Worm (Caenorhabditis elegans) whole organism, young adult: ENCODE measurements around the gene htp-2.
A peak's percentile ranks its signal among the peaks of the same experiment; 100 is the strongest.

Experiments used
- C06A6.2 ChIP-seq: fragments of 200-800 bp; sonication (Bioruptor generic); conservative IDR thresholded peaks from 2 replicates; pipeline ENCODE4 v1.3.6; 2022; ENCODE audit warnings: missing genetic modification characterization, missing compliant biosample characterization
- C17E4.6 ChIP-seq: fragments of 200-800 bp; sonication (Bioruptor generic); IDR thresholded peaks from 2 replicates; pipeline ENCODE4 v1.3.6; 2022; ENCODE audit warnings: missing genetic modification reagents, missing genetic modification characterization, missing compliant biosample characterization
- D2030.7 ChIP-seq: fragments of 200-800 bp; sonication (Bioruptor generic); IDR thresholded peaks from 2 replicates; pipeline ENCODE4 v1.3.6; 2022; ENCODE audit warnings: missing genetic modification reagents, missing genetic modification characterization, missing compliant biosample characterization
- F37B4.10 ChIP-seq: fragments of 200-800 bp; sonication (Bioruptor generic); IDR thresholded peaks from 2 replicates; pipeline ENCODE4 v1.3.6; 2022; ENCODE audit warnings: missing genetic modification characterization, missing compliant biosample characterization
- T26A5.8 ChIP-seq: sonication (generic microtip); optimal IDR thresholded peaks from 2 replicates; lab custom pipeline; 2016; ENCODE audit warnings: missing genetic modification characterization, missing compliant biosample characterization
- Y53G8AR.9 ChIP-seq: fragments of 200-800 bp; sonication (Bioruptor generic); conservative IDR thresholded peaks from 2 replicates; pipeline ENCODE4 v1.3.6; 2022; ENCODE audit warnings: missing genetic modification reagents, missing genetic modification characterization, missing compliant biosample characterization
- Y56A3A.18 ChIP-seq: fragments of 200-800 bp; sonication (Bioruptor generic); IDR thresholded peaks from 2 replicates; pipeline ENCODE4 v1.3.6; 2022; ENCODE audit warnings: missing genetic modification reagents, missing genetic modification characterization, missing compliant biosample characterization
- Y67H2A.10 ChIP-seq: fragments of 200-800 bp; sonication (Bioruptor generic); conservative IDR thresholded peaks from 2 replicates; pipeline ENCODE4 v1.3.6; 2022; ENCODE audit warnings: missing genetic modification reagents, missing genetic modification characterization, missing compliant biosample characterization
- Y95B8A.8 ChIP-seq: fragments of 200-800 bp; sonication (Bioruptor generic); IDR thresholded peaks from 2 replicates; pipeline ENCODE4 v1.3.6; 2022; ENCODE audit warnings: missing genetic modification reagents, missing genetic modification characterization, missing compliant biosample characterization
- ZK185.1 ChIP-seq: sonication (generic microtip); optimal IDR thresholded peaks from 2 replicates; lab custom pipeline; 2016; ENCODE audit warnings: mild to moderate bottlenecking, missing genetic modification characterization, missing compliant biosample characterization; ENCODE audit not compliant: poor library complexity, severe bottlenecking
- akir-1 ChIP-seq: fragments of 200-800 bp; sonication (Bioruptor generic); optimal IDR thresholded peaks from 2 replicates; lab custom pipeline; 2018; ENCODE audit warnings: mild to moderate bottlenecking, missing genetic modification characterization, moderate library complexity, missing compliant biosample characterization
- ama-1 ChIP-seq, 3 experiments: fragments of 150-350 bp in 1 of 3; sonication (generic microtip) in 2 of 3; optimal IDR thresholded peaks; 2 replicates each; lab custom pipeline; 2014 to 2018; ENCODE audit warnings: missing biosample characterization in 2 of 3, missing genetic modification characterization in 2 of 3, missing genetic modification reagents in 2 of 3
- aptf-2 ChIP-seq: fragments of 200-800 bp; sonication (Bioruptor generic); conservative IDR thresholded peaks from 2 replicates; pipeline ENCODE4 v1.3.6; 2022; ENCODE audit warnings: missing genetic modification reagents, missing genetic modification characterization, missing compliant biosample characterization
- attf-6 ChIP-seq: fragments of 200-800 bp; sonication (Bioruptor generic); IDR thresholded peaks from 2 replicates; pipeline ENCODE4 v1.3.6; 2022; ENCODE audit warnings: missing genetic modification reagents, missing genetic modification characterization, missing compliant biosample characterization
- bed-2 ChIP-seq: fragments of 200-800 bp; sonication (Bioruptor generic); IDR thresholded peaks from 2 replicates; pipeline ENCODE4 v1.3.6; 2022; ENCODE audit warnings: missing genetic modification reagents, missing genetic modification characterization, missing compliant biosample characterization
- die-1 ChIP-seq: sonication (generic microtip); optimal IDR thresholded peaks from 2 replicates; lab custom pipeline; 2016; ENCODE audit warnings: missing genotype, mild to moderate bottlenecking, missing genetic modification characterization, missing compliant biosample characterization
- dox-1 ChIP-seq: fragments of 200-800 bp; sonication (Bioruptor generic); IDR thresholded peaks from 2 replicates; pipeline ENCODE4 v1.3.6; 2022; ENCODE audit warnings: missing genetic modification reagents, missing genetic modification characterization, missing compliant biosample characterization
- egl-18 ChIP-seq: fragments of 200-800 bp; sonication (Bioruptor generic); IDR thresholded peaks from 2 replicates; pipeline ENCODE4 v1.3.6; 2022; ENCODE audit warnings: missing genetic modification reagents, missing genetic modification characterization, missing compliant biosample characterization
- ekl-4 ChIP-seq: fragments of 200-800 bp; sonication (Bioruptor generic); IDR thresholded peaks from 2 replicates; pipeline ENCODE4 v1.3.6; 2022; ENCODE audit warnings: missing genetic modification reagents, missing genetic modification characterization, missing compliant biosample characterization
- ets-4 ChIP-seq: fragments of 200-800 bp; sonication (Bioruptor generic); optimal IDR thresholded peaks from 2 replicates; lab custom pipeline; 2018; ENCODE audit warnings: mild to moderate bottlenecking, missing genetic modification characterization, missing compliant biosample characterization
- fkh-3 ChIP-seq: sonication (generic microtip); optimal IDR thresholded peaks from 2 replicates; lab custom pipeline; 2016; ENCODE audit warnings: mild to moderate bottlenecking, missing genetic modification characterization, missing compliant biosample characterization
- him-1 ChIP-seq: sonication (generic microtip); optimal IDR thresholded peaks from 2 replicates; lab custom pipeline; 2016; ENCODE audit warnings: missing genotype, missing genetic modification reagents, missing genetic modification characterization, missing compliant biosample characterization
- hmg-1.2 ChIP-seq: fragments of 200-800 bp; sonication (Bioruptor generic); IDR thresholded peaks from 2 replicates; pipeline ENCODE4 v1.3.6; 2022; ENCODE audit warnings: missing genetic modification reagents, missing genetic modification characterization, missing compliant biosample characterization
- lin-26 ChIP-seq: fragments of 200-800 bp; sonication (Bioruptor generic); IDR thresholded peaks from 2 replicates; pipeline ENCODE4 v1.3.6; 2022; ENCODE audit warnings: missing genetic modification reagents, missing genetic modification characterization, missing compliant biosample characterization
- lin-40 ChIP-seq: sonication (generic microtip); optimal IDR thresholded peaks from 2 replicates; lab custom pipeline; 2016; ENCODE audit warnings: missing genetic modification characterization, mild to moderate bottlenecking, missing compliant biosample characterization, missing genotype, missing genetic modification reagents
- lsl-1 ChIP-seq: fragments of 200-800 bp; sonication (Bioruptor generic); optimal IDR thresholded peaks from 2 replicates; lab custom pipeline; 2018; ENCODE audit warnings: mild to moderate bottlenecking, missing genetic modification characterization, moderate library complexity, missing compliant biosample characterization
- lsy-27 ChIP-seq: sonication (generic microtip); optimal IDR thresholded peaks from 2 replicates; lab custom pipeline; 2017; ENCODE audit warnings: missing genetic modification characterization, mild to moderate bottlenecking, missing compliant biosample characterization, antibody characterized with exemption, missing genotype, borderline replicate concordance; ENCODE audit not compliant: insufficient read depth
- madf-6 ChIP-seq: fragments of 200-800 bp; sonication (Bioruptor generic); IDR thresholded peaks from 2 replicates; pipeline ENCODE4 v1.3.6; 2022; ENCODE audit warnings: missing genetic modification reagents, missing genetic modification characterization, missing compliant biosample characterization
- madf-8 ChIP-seq: fragments of 200-800 bp; sonication (Bioruptor generic); conservative IDR thresholded peaks from 2 replicates; pipeline ENCODE4 v1.3.6; 2022; ENCODE audit warnings: missing genetic modification reagents, missing genetic modification characterization, missing compliant biosample characterization
- mcd-1 ChIP-seq: fragments of 200-800 bp; sonication (Bioruptor generic); IDR thresholded peaks from 2 replicates; pipeline ENCODE4 v1.3.6; 2022; ENCODE audit warnings: missing genetic modification reagents, missing genetic modification characterization, missing compliant biosample characterization
- mxl-1 ChIP-seq: sonication (generic microtip); optimal IDR thresholded peaks from 2 replicates; lab custom pipeline; 2016; ENCODE audit warnings: missing genetic modification characterization, missing compliant biosample characterization
- pha-4 ChIP-seq: fragments of 150-350 bp; sonication (generic microtip); optimal IDR thresholded peaks from 2 replicates; lab custom pipeline; 2014; ENCODE audit warnings: missing biosample characterization, missing genetic modification reagents, missing genetic modification characterization
- snpc-1.1 ChIP-seq: sonication (generic microtip); optimal IDR thresholded peaks from 2 replicates; lab custom pipeline; 2017; ENCODE audit warnings: missing genetic modification characterization, mild to moderate bottlenecking, missing compliant biosample characterization, antibody characterized with exemption, moderate library complexity, missing genotype, missing genetic modification reagents; ENCODE audit not compliant: insufficient read depth
- snpc-4 ChIP-seq, 5 experiments: fragments of 150-350 bp in 1 of 5; sonication (generic microtip) in 4 of 5; optimal IDR thresholded peaks; 2 replicates each; lab custom pipeline; 2014 to 2018; ENCODE audit warnings: missing genetic modification characterization in 5 of 5, missing biosample characterization in 3 of 5, antibody characterized with exemption in 2 of 5, mild to moderate bottlenecking in 2 of 5, missing compliant biosample characterization in 2 of 5, missing genotype in 2 of 5, moderate library complexity in 2 of 5, missing genetic modification reagents in 1 of 5
- tlf-1 ChIP-seq: fragments of 200-800 bp; sonication (Bioruptor generic); optimal IDR thresholded peaks from 2 replicates; lab custom pipeline; 2018; ENCODE audit warnings: mild to moderate bottlenecking, missing genetic modification characterization, missing compliant biosample characterization
- ztf-22 ChIP-seq: fragments of 200-800 bp; sonication (Bioruptor generic); optimal IDR thresholded peaks from 2 replicates; lab custom pipeline; 2018; ENCODE audit warnings: mild to moderate bottlenecking, missing genetic modification characterization, moderate library complexity, missing compliant biosample characterization

The htp-2 gene

DNA sequence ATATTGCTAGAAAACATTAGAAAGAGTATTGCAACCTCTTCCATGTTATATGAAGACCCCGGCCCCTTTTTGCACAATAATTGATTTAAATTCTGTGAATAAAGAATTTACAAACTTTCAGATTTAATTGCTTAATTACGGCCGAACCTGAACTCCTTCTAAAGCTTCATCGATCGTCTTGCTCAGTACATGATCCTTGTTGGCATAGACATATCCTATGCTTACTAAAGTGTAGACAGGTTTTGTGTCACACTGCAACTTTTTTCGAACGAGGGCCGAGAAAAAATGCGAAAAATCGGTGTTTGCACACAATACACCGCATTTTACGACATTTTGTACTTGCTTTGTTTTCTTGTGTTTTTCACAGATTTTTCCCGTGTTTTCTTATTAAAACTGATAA lies 4.1 kb downstream of the htp-2 start (continued):
- TF ChIP-seq D2030.7 (GFP tag; lab: Robert Waterston, UW) (peak; percentile 79), snpc-4 (GFP tag; optimal IDR thresholded peaks at IDR 0.05; lab: Kevin White, UChicago) (peak; percentile 26), snpc-4 (tag; optimal IDR thresholded peaks at IDR 0.05; lab: Kevin White, UChicago) (peak in 1 of 4 experiments; percentile 71), dox-1 (peak; percentile 53; the same call in 1 of the 2 replicates), Y56A3A.18 (GFP tag; lab: Robert Waterston, UW) (peak; percentile 52; the same call in 1 of the 2 replicates), lin-26 (peak; percentile 73), madf-6 (GFP tag; lab: Robert Waterston, UW) (peak; percentile 85), C17E4.6 (GFP tag; lab: Robert Waterston, UW) (peak; percentile 81), Y95B8A.8 (GFP tag; lab: Robert Waterston, UW) (peak; percentile 86), madf-8 (peak; percentile 47), Y53G8AR.9 (GFP tag; lab: Robert Waterston, UW) (peak; percentile 68), attf-6 (GFP tag; lab: Robert Waterston, UW) (peak; percentile 81), ekl-4 (peak; percentile 85)

- no peak for TF ChIP-seq aptf-2 (GFP tag; lab: Robert Waterston, UW)
- no peak for TF ChIP-seq ztf-22 (GFP tag; lab: Kevin White, UChicago)
- TF ChIP-seq fkh-3 (tag; lab: Kevin White, UChicago), result no peak
- no peak for TF ChIP-seq lsy-27 (tag; lab: Kevin White, UChicago)
- TF ChIP-seq tlf-1 (GFP tag; lab: Kevin White, UChicago), result no peak
- TF ChIP-seq lsl-1 (GFP tag; lab: Kevin White, UChicago), result no peak
- no peak for TF ChIP-seq die-1 (tag; lab: Kevin White, UChicago)
- no peak for TF ChIP-seq egl-18 (GFP tag; lab: Robert Waterston, UW)
- TF ChIP-seq bed-2 (GFP tag; lab: Robert Waterston, UW), result no peak
- TF ChIP-seq F37B4.10, result no peak
- no peak for TF ChIP-seq akir-1 (GFP tag; lab: Kevin White, UChicago)
- no peak for TF ChIP-seq ZK185.1 (tag; lab: Kevin White, UChicago)
Measured at ce11 chrIV:6426089-6426715, 6.9 kb downstream of the htp-2 start, which contains the start of gene acp-6. Gene acp-6 (minus strand): TSS chrIV:6426139.

DNA sequence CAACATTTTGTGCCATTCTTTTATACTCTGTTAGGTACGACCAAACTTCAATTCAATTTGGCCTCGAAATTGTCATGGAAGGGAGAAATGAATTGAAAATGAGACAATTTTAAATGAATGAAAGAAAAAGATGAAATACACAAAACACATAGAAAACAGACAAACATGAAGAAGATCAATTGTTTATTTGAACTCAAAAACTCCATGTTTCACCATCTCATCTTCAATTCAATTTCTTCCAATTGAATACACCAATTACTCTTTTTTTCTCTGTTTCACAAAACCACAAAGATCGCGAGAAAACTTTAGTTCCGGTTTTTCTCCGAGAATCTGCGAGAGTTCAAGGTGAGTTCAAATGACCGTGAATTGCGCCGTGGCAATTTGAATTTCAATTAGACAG lies 7.9 kb downstream of the htp-2 start:
- TF ChIP-seq mcd-1 (no peak), die-1 (tag; lab: Kevin White, UChicago) (no peak), fkh-3 (tag; lab: Kevin White, UChicago) (no peak), lin-40 (tag; lab: Kevin White, UChicago) (no peak), C06A6.2 (GFP tag; lab: Robert Waterston, UW) (no peak), him-1 (tag; lab: Kevin White, UChicago) (no peak)

ce11 chrIV:6431582-6431981 lies 12.3 kb downstream of the htp-2 start, which contains the start of gene acp-7:
Gene acp-7 (minus strand): TSS chrIV:6431682.
- TF ChIP-seq T26A5.8 (tag; lab: Kevin White, UChicago), result no peak
- no peak for TF ChIP-seq ama-1 (optimal IDR thresholded peaks at IDR 0.05; lab: Kevin White, UChicago)
- no peak for TF ChIP-seq ama-1 (GFP tag; optimal IDR thresholded peaks at IDR 0.05; lab: Kevin White, UChicago)
- peak; percentile 19 for TF ChIP-seq pha-4 (tag; lab: Kevin White, UChicago)
- no peak for TF ChIP-seq snpc-1.1
- no peak for TF ChIP-seq ets-4 (GFP tag; lab: Kevin White, UChicago)
- TF ChIP-seq mxl-1 (tag; lab: Kevin White, UChicago), result no peak
- TF ChIP-seq lsl-1 (GFP tag; lab: Kevin White, UChicago), result no peak
- TF ChIP-seq Y67H2A.10 (GFP tag; lab: Robert Waterston, UW), result no peak
- 0 out of 2 replicates have a peak, but pooled peaks have one; percentile 20 for TF ChIP-seq hmg-1.2 (GFP tag; lab: Robert Waterston, UW)
